Worm (Caenorhabditis elegans) whole organism, young adult: ENCODE results near the gene dpf-4.
A peak's percentile ranks its signal among the peaks of the same experiment; 100 is the strongest.

Experiments
- C06A6.2 ChIP-seq: fragments of 200-800 bp; sonication (Bioruptor generic); conservative IDR thresholded peaks from 2 replicates; pipeline ENCODE4 v1.3.6; 2022; ENCODE audit warnings: missing genetic modification characterization, missing compliant biosample characterization
- F22D6.2 ChIP-seq: sonication (generic microtip); optimal IDR thresholded peaks from 2 replicates; lab custom pipeline; 2016; ENCODE audit warnings: mild to moderate bottlenecking, missing genetic modification characterization, missing compliant biosample characterization
- F39B2.1 ChIP-seq: fragments of 200-800 bp; sonication (Bioruptor generic); IDR thresholded peaks from 2 replicates; pipeline ENCODE4 v1.3.6; 2022; ENCODE audit warnings: missing genetic modification reagents, missing genetic modification characterization, missing compliant biosample characterization
- K11D2.4 ChIP-seq: fragments of 200-800 bp; sonication (Bioruptor generic); IDR thresholded peaks from 2 replicates; pipeline ENCODE4 v1.3.6; 2022; ENCODE audit warnings: missing genetic modification reagents, missing genetic modification characterization, missing compliant biosample characterization
- Y53G8AR.9 ChIP-seq: fragments of 200-800 bp; sonication (Bioruptor generic); conservative IDR thresholded peaks from 2 replicates; pipeline ENCODE4 v1.3.6; 2022; ENCODE audit warnings: missing genetic modification reagents, missing genetic modification characterization, missing compliant biosample characterization
- Y67H2A.10 ChIP-seq: fragments of 200-800 bp; sonication (Bioruptor generic); conservative IDR thresholded peaks from 2 replicates; pipeline ENCODE4 v1.3.6; 2022; ENCODE audit warnings: missing genetic modification reagents, missing genetic modification characterization, missing compliant biosample characterization
- Y95B8A.8 ChIP-seq: fragments of 200-800 bp; sonication (Bioruptor generic); IDR thresholded peaks from 2 replicates; pipeline ENCODE4 v1.3.6; 2022; ENCODE audit warnings: missing genetic modification reagents, missing genetic modification characterization, missing compliant biosample characterization
- ama-1 ChIP-seq, 3 experiments: fragments of 150-350 bp in 1 of 3; sonication (generic microtip) in 2 of 3; optimal IDR thresholded peaks; 2 replicates each; lab custom pipeline; 2014 to 2018; ENCODE audit warnings: missing biosample characterization in 2 of 3, missing genetic modification characterization in 2 of 3, missing genetic modification reagents in 2 of 3
- attf-6 ChIP-seq: fragments of 200-800 bp; sonication (Bioruptor generic); IDR thresholded peaks from 2 replicates; pipeline ENCODE4 v1.3.6; 2022; ENCODE audit warnings: missing genetic modification reagents, missing genetic modification characterization, missing compliant biosample characterization
- cebp-1 ChIP-seq, 2 experiments: fragments of 200-800 bp in 1 of 2; sonication (Bioruptor generic) in 1 of 2; sonication (generic microtip) in 1 of 2; IDR thresholded peaks in 1 of 2; optimal IDR thresholded peaks in 1 of 2; 2 replicates each; pipeline versions ENCODE4 v1.3.6 to Lab custom; 2017 to 2022; ENCODE audit warnings: missing compliant biosample characterization in 2 of 2, missing genetic modification characterization in 2 of 2, mild to moderate bottlenecking in 1 of 2, missing genetic modification reagents in 1 of 2, moderate library complexity in 1 of 2
- cebp-2 ChIP-seq: fragments of 200-800 bp; sonication (Bioruptor generic); IDR thresholded peaks from 2 replicates; pipeline ENCODE4 v1.3.6; 2022; ENCODE audit warnings: missing genetic modification characterization, missing compliant biosample characterization
- ceh-100 ChIP-seq: fragments of 200-800 bp; sonication (Bioruptor generic); IDR thresholded peaks from 2 replicates; pipeline ENCODE4 v1.3.6; 2022; ENCODE audit warnings: missing genetic modification reagents, missing genetic modification characterization, missing compliant biosample characterization
- dox-1 ChIP-seq: fragments of 200-800 bp; sonication (Bioruptor generic); IDR thresholded peaks from 2 replicates; pipeline ENCODE4 v1.3.6; 2022; ENCODE audit warnings: missing genetic modification reagents, missing genetic modification characterization, missing compliant biosample characterization
- egl-18 ChIP-seq: fragments of 200-800 bp; sonication (Bioruptor generic); IDR thresholded peaks from 2 replicates; pipeline ENCODE4 v1.3.6; 2022; ENCODE audit warnings: missing genetic modification reagents, missing genetic modification characterization, missing compliant biosample characterization
- egrh-3 ChIP-seq: fragments of 200-800 bp; sonication (Bioruptor generic); IDR thresholded peaks from 2 replicates; pipeline ENCODE4 v1.3.6; 2022; ENCODE audit warnings: missing genetic modification reagents, missing genetic modification characterization, missing compliant biosample characterization
- ekl-4 ChIP-seq: fragments of 200-800 bp; sonication (Bioruptor generic); IDR thresholded peaks from 2 replicates; pipeline ENCODE4 v1.3.6; 2022; ENCODE audit warnings: missing genetic modification reagents, missing genetic modification characterization, missing compliant biosample characterization
- ets-4 ChIP-seq: fragments of 200-800 bp; sonication (Bioruptor generic); optimal IDR thresholded peaks from 2 replicates; lab custom pipeline; 2018; ENCODE audit warnings: mild to moderate bottlenecking, missing genetic modification characterization, missing compliant biosample characterization
- hsf-1 ChIP-seq: fragments of 200-800 bp; sonication (Bioruptor generic); IDR thresholded peaks from 2 replicates; pipeline ENCODE4 v1.3.6; 2022; ENCODE audit warnings: missing genetic modification reagents, missing genetic modification characterization, missing compliant biosample characterization
- lsl-1 ChIP-seq: fragments of 200-800 bp; sonication (Bioruptor generic); optimal IDR thresholded peaks from 2 replicates; lab custom pipeline; 2018; ENCODE audit warnings: mild to moderate bottlenecking, missing genetic modification characterization, moderate library complexity, missing compliant biosample characterization
- madf-8 ChIP-seq: fragments of 200-800 bp; sonication (Bioruptor generic); conservative IDR thresholded peaks from 2 replicates; pipeline ENCODE4 v1.3.6; 2022; ENCODE audit warnings: missing genetic modification reagents, missing genetic modification characterization, missing compliant biosample characterization
- mel-28 ChIP-seq: sonication (generic microtip); optimal IDR thresholded peaks from 2 replicates; lab custom pipeline; 2016; ENCODE audit warnings: borderline replicate concordance, mild to moderate bottlenecking, missing genetic modification characterization, missing compliant biosample characterization
- nhr-120 ChIP-seq: fragments of 200-800 bp; sonication (Bioruptor generic); IDR thresholded peaks from 2 replicates; pipeline ENCODE4 v1.3.6; 2022; ENCODE audit warnings: missing genetic modification characterization, missing compliant biosample characterization
- nhr-80 ChIP-seq: sonication (generic microtip); optimal IDR thresholded peaks from 2 replicates; lab custom pipeline; 2016; ENCODE audit warnings: missing genetic modification characterization, missing compliant biosample characterization
- pbrm-1 ChIP-seq: fragments of 200-800 bp; sonication (Bioruptor generic); IDR thresholded peaks from 2 replicates; pipeline ENCODE4 v1.3.6; 2022; ENCODE audit warnings: missing genetic modification reagents, missing genetic modification characterization, missing compliant biosample characterization
- rec-8 ChIP-seq, 2 experiments: sonication (generic microtip); optimal IDR thresholded peaks; 2 replicates each; lab custom pipeline; 2016; ENCODE audit warnings: mild to moderate bottlenecking in 2 of 2, missing genetic modification characterization in 2 of 2, missing genetic modification reagents in 2 of 2, missing genotype in 2 of 2, missing biosample characterization in 1 of 2, missing compliant biosample characterization in 1 of 2, moderate library complexity in 1 of 2
- sea-2 ChIP-seq: fragments of 200-800 bp; sonication (Bioruptor generic); IDR thresholded peaks from 2 replicates; pipeline ENCODE4 v1.3.6; 2022; ENCODE audit warnings: missing genetic modification characterization, missing compliant biosample characterization
- snpc-3.4 ChIP-seq: sonication (generic microtip); optimal IDR thresholded peaks from 2 replicates; lab custom pipeline; 2017; ENCODE audit warnings: missing genetic modification characterization, mild to moderate bottlenecking, missing compliant biosample characterization, antibody characterized with exemption, moderate library complexity, missing genotype, missing genetic modification reagents
- snpc-4 ChIP-seq, 5 experiments: fragments of 150-350 bp in 1 of 5; sonication (generic microtip) in 4 of 5; optimal IDR thresholded peaks; 2 replicates each; lab custom pipeline; 2014 to 2018; ENCODE audit warnings: missing genetic modification characterization in 5 of 5, missing biosample characterization in 3 of 5, antibody characterized with exemption in 2 of 5, mild to moderate bottlenecking in 2 of 5, missing compliant biosample characterization in 2 of 5, missing genotype in 2 of 5, moderate library complexity in 2 of 5, missing genetic modification reagents in 1 of 5
- unc-130 ChIP-seq: sonication (generic microtip); optimal IDR thresholded peaks from 2 replicates; lab custom pipeline; 2016; ENCODE audit warnings: missing genetic modification reagents, missing genetic modification characterization, missing compliant biosample characterization
- unc-62 ChIP-seq: fragments of 150-350 bp; optimal IDR thresholded peaks from 2 replicates; lab custom pipeline; 2014; ENCODE audit warnings: missing biosample characterization, missing genetic modification reagents, missing genetic modification characterization
- xnd-1 ChIP-seq: sonication (generic microtip); optimal IDR thresholded peaks from 2 replicates; lab custom pipeline; 2016; ENCODE audit warnings: missing genotype, missing genetic modification reagents, missing genetic modification characterization, missing compliant biosample characterization
- zfh-2 ChIP-seq: fragments of 200-800 bp; sonication (Bioruptor generic); conservative IDR thresholded peaks from 2 replicates; pipeline ENCODE4 v1.3.6; 2022; ENCODE audit warnings: missing genetic modification reagents, missing genetic modification characterization, missing compliant biosample characterization
- ztf-26 ChIP-seq: sonication (generic microtip); optimal IDR thresholded peaks from 2 replicates; lab custom pipeline; 2017; ENCODE audit warnings: missing genetic modification characterization, missing compliant biosample characterization
- ztf-28 ChIP-seq: fragments of 200-800 bp; sonication (Bioruptor generic); IDR thresholded peaks from 2 replicates; pipeline ENCODE4 v1.3.6; 2022; ENCODE audit warnings: missing genetic modification reagents, missing genetic modification characterization, missing compliant biosample characterization
- ztf-6 ChIP-seq: fragments of 200-800 bp; sonication (Bioruptor generic); IDR thresholded peaks from 2 replicates; pipeline ENCODE4 v1.3.6; 2022; ENCODE audit warnings: missing genetic modification reagents, missing genetic modification characterization, missing compliant biosample characterization

The dpf-4 gene

DNA sequence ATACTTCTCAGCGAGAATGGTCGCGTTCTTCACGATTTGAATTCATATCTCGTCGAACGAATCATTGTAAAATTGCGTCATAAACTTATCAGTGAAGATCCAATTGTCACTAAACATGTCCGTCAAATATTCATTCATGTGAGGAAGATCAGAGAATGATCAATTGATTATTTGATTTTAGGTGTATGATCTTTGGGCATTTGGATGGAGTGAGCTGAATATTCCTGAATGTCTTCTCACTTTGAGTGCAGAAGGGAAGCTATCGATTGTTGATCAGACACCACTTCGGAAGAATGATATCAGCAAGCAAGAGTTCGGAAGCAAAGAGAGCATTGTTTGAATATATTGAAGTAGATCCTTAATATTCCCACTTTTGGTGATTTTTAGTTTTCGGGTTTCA, 15.2 kb downstream of the dpf-4 start (continued):
- no peak for TF ChIP-seq snpc-4 (GFP tag; optimal IDR thresholded peaks at IDR 0.05; lab: Kevin White, UChicago)
- no peak for TF ChIP-seq snpc-4 (tag; optimal IDR thresholded peaks at IDR 0.05; lab: Kevin White, UChicago)
- no peak for TF ChIP-seq madf-8 (GFP tag; lab: Robert Waterston, UW)
- no peak for TF ChIP-seq sea-2
- TF ChIP-seq, all 124 proteins: peak for 25

DNA sequence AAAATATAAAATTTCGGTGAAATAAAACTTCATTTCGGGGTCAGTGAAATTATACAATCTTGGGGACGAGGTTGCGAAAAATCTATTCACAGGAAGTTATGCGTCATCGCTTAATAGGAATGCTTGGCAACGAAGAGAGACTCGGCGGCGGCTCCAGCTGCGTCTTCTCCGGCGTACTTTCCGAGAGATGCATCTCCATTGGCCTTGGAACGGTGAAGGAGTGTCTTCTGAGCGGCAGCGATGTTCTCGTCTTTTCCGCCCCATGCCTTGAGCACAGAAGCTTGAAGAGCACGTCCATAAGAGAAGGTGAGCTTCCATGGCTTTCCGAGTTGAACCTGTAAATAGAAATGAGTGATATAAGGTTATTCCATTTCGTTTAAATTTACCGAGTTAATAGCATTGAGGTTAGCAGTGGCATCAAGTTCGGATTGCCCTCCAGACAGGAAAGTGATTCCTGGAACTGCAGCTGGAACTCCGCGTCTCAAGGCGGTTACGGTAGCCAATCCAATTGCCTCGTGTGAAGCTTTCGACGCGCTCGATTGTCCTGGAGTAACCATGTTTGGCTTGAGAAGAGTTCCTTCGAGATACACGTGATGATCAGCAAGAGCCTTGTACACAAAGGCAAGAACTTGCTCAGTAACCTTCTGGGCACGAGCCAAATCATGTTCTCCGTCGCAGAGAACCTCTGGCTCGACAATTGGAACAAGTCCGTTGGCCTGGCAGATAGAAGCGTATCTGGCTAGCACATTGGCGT, 15.7 kb downstream of the dpf-4 start:
- TF ChIP-seq mel-28 (tag; lab: Kevin White, UChicago), result no peak
- TF ChIP-seq ekl-4 (GFP tag; lab: Robert Waterston, UW), result 0 out of 2 replicates have a peak, but pooled peaks have one; percentile 10
- TF ChIP-seq zfh-2 (GFP tag; lab: Robert Waterston, UW), result peak; percentile 54; the same call in 1 of the 2 replicates
- TF ChIP-seq ztf-28 (GFP tag; lab: Robert Waterston, UW), result no peak
- no peak for TF ChIP-seq unc-130 (GFP tag; lab: Kevin White, UChicago)
- TF ChIP-seq ztf-6, result no peak
- TF ChIP-seq ama-1 (optimal IDR thresholded peaks at IDR 0.05; lab: Kevin White, UChicago), result peak; percentile 51
- no peak for TF ChIP-seq ama-1 (GFP tag; optimal IDR thresholded peaks at IDR 0.05; lab: Kevin White, UChicago)
- no peak for TF ChIP-seq unc-62 (GFP tag; lab: Kevin White, UChicago)
- TF ChIP-seq F22D6.2, result no peak
- no peak for TF ChIP-seq C06A6.2 (GFP tag; lab: Robert Waterston, UW)
- peak; percentile 28; the same call in 1 of the 2 replicates for TF ChIP-seq egrh-3 (GFP tag; lab: Robert Waterston, UW)
- TF ChIP-seq pbrm-1 (GFP tag; lab: Robert Waterston, UW), result 0 out of 2 replicates have a peak, but pooled peaks have one; percentile 4
- no peak for TF ChIP-seq egl-18 (GFP tag; lab: Robert Waterston, UW)
- TF ChIP-seq snpc-3.4 (tag; lab: Kevin White, UChicago), result no peak
- no peak for TF ChIP-seq Y95B8A.8 (GFP tag; lab: Robert Waterston, UW)

DNA sequence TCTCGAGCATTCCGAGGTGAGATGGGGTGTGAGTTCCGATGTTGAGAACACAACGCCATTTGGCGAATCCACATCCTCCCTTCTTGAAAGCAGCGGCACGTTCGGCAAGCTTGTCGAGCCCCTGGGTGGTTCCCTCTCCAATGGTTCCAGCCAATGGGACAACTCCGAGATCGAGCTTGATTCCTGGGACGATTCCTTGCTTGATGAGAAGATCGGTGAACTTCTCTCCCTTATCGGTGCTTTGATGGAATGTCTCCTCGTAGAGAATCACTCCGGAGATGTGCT, 16.3 kb downstream of the dpf-4 start:
- TF ChIP-seq rec-8 (tag; optimal IDR thresholded peaks at IDR 0.05; lab: Kevin White, UChicago) (no peak), Y67H2A.10 (GFP tag; lab: Robert Waterston, UW) (no peak), ets-4 (no peak), nhr-120 (GFP tag; lab: Robert Waterston, UW) (no peak), K11D2.4 (no peak), dox-1 (GFP tag; lab: Robert Waterston, UW) (peak; percentile 21; the same call in 1 of the 2 replicates), F39B2.1 (no peak), ztf-26 (tag; lab: Kevin White, UChicago) (peak; percentile 4), cebp-2 (GFP tag; lab: Robert Waterston, UW) (no peak), attf-6 (GFP tag; lab: Robert Waterston, UW) (no peak), snpc-4 (GFP tag; optimal IDR thresholded peaks at IDR 0.05; lab: Kevin White, UChicago) (no peak), snpc-4 (tag; optimal IDR thresholded peaks at IDR 0.05; lab: Kevin White, UChicago) (no peak), Y53G8AR.9 (0 out of 2 replicates have a peak, but pooled peaks have one; percentile 24), xnd-1 (tag; lab: Kevin White, UChicago) (no peak), lsl-1 (no peak), C06A6.2 (GFP tag; lab: Robert Waterston, UW) (no peak), nhr-80 (tag; lab: Kevin White, UChicago) (no peak), ztf-28 (GFP tag; lab: Robert Waterston, UW) (0 out of 2 replicates have a peak, but pooled peaks have one; percentile 41), cebp-1 (GFP tag; IDR thresholded peaks at IDR 0.05; lab: Robert Waterston, UW) (no peak), cebp-1 (tag; optimal IDR thresholded peaks at IDR 0.05; lab: Kevin White, UChicago) (no peak), hsf-1 (GFP tag; lab: Robert Waterston, UW) (0 out of 2 replicates have a peak, but pooled peaks have one; percentile 38), ceh-100 (no peak), zfh-2 (GFP tag; lab: Robert Waterston, UW) (peak; percentile 61; the same call in 1 of the 2 replicates)
